Worm (Caenorhabditis elegans) whole organism, late embryonic: ENCODE results near the gene F21H7.5.

Source experiments
- C08G9.2 ChIP-seq: sonication (generic microtip); optimal IDR thresholded peaks from 2 replicates; lab custom pipeline; 2016; ENCODE audit warnings: mild to moderate bottlenecking, missing genetic modification characterization, moderate library complexity, missing compliant biosample characterization
- K09A11.1 ChIP-seq: sonication (generic microtip); optimal IDR thresholded peaks from 2 replicates; lab custom pipeline; 2017; ENCODE audit warnings: antibody characterized with exemption, mild to moderate bottlenecking, missing genetic modification characterization, missing compliant biosample characterization; ENCODE audit not compliant: insufficient read depth
- ama-1 ChIP-seq: fragments of 150-350 bp; optimal IDR thresholded peaks from 2 replicates; lab custom pipeline; 2014
- ceh-18 ChIP-seq: sonication (generic microtip); optimal IDR thresholded peaks from 2 replicates; lab custom pipeline; 2016; ENCODE audit warnings: missing genetic modification characterization, missing compliant biosample characterization
- ceh-22 ChIP-seq: sonication (generic microtip); optimal IDR thresholded peaks from 2 replicates; lab custom pipeline; 2017; ENCODE audit warnings: missing biosample characterization, missing genetic modification characterization
- ceh-24 ChIP-seq: sonication (generic microtip); optimal IDR thresholded peaks from 2 replicates; lab custom pipeline; 2016; ENCODE audit warnings: mild to moderate bottlenecking, missing genetic modification characterization, missing compliant biosample characterization
- ceh-34 ChIP-seq: sonication (generic microtip); optimal IDR thresholded peaks from 2 replicates; lab custom pipeline; 2016; ENCODE audit warnings: mild to moderate bottlenecking, missing genetic modification characterization, missing compliant biosample characterization
- ceh-48 ChIP-seq: sonication (generic microtip); optimal IDR thresholded peaks from 2 replicates; lab custom pipeline; 2016; ENCODE audit warnings: missing genetic modification characterization, inconsistent platforms, missing compliant biosample characterization
- ceh-9 ChIP-seq: sonication (generic microtip); optimal IDR thresholded peaks from 2 replicates; lab custom pipeline; 2016; ENCODE audit warnings: mild to moderate bottlenecking, missing genetic modification characterization, inconsistent platforms, missing compliant biosample characterization
- che-1 ChIP-seq: sonication (generic microtip); optimal IDR thresholded peaks from 2 replicates; lab custom pipeline; 2016; ENCODE audit warnings: mild to moderate bottlenecking, missing genetic modification characterization, missing compliant biosample characterization
- elt-2 ChIP-seq: sonication (generic microtip); optimal IDR thresholded peaks from 2 replicates; lab custom pipeline; 2016; ENCODE audit warnings: missing genetic modification reagents, missing genetic modification characterization, missing compliant biosample characterization
- ets-4 ChIP-seq: sonication (generic microtip); optimal IDR thresholded peaks from 2 replicates; lab custom pipeline; 2016; ENCODE audit warnings: missing genetic modification characterization, missing compliant biosample characterization
- eyg-1 ChIP-seq: sonication (generic microtip); optimal IDR thresholded peaks from 2 replicates; lab custom pipeline; 2016; ENCODE audit warnings: missing genotype, missing genetic modification characterization, missing compliant biosample characterization
- fax-1 ChIP-seq: sonication (generic microtip); optimal IDR thresholded peaks from 2 replicates; lab custom pipeline; 2016; ENCODE audit warnings: missing genotype, missing genetic modification characterization, missing compliant biosample characterization
- fkh-10 ChIP-seq: fragments of 150-350 bp; optimal IDR thresholded peaks from 2 replicates; lab custom pipeline; 2014; ENCODE audit warnings: missing biosample characterization, missing genetic modification reagents, missing genetic modification characterization
- gmeb-2 ChIP-seq: sonication (generic microtip); optimal IDR thresholded peaks from 2 replicates; lab custom pipeline; 2016; ENCODE audit warnings: missing genetic modification characterization, inconsistent platforms, missing compliant biosample characterization
- hlh-13 ChIP-seq: fragments of 200-800 bp; sonication (Bioruptor generic); optimal IDR thresholded peaks from 2 replicates; lab custom pipeline; 2018; ENCODE audit warnings: mild to moderate bottlenecking, missing genetic modification characterization, missing compliant biosample characterization
- hlh-15 ChIP-seq: sonication (generic microtip); optimal IDR thresholded peaks from 2 replicates; lab custom pipeline; 2016; ENCODE audit warnings: missing genetic modification characterization, missing compliant biosample characterization
- hlh-30 ChIP-seq: sonication (generic microtip); optimal IDR thresholded peaks from 2 replicates; lab custom pipeline; 2017; ENCODE audit warnings: antibody characterized with exemption, missing genetic modification characterization, missing compliant biosample characterization; ENCODE audit not compliant: insufficient read depth
- hlh-6 ChIP-seq: sonication (generic microtip); optimal IDR thresholded peaks from 2 replicates; lab custom pipeline; 2016; ENCODE audit warnings: missing genotype, missing genetic modification characterization, missing compliant biosample characterization
- hlh-8 ChIP-seq: sonication (generic microtip); optimal IDR thresholded peaks from 2 replicates; lab custom pipeline; 2016; ENCODE audit warnings: missing genotype, missing genetic modification characterization, missing compliant biosample characterization
- lim-6 ChIP-seq: sonication (generic microtip); optimal IDR thresholded peaks from 2 replicates; lab custom pipeline; 2016; ENCODE audit warnings: missing genetic modification characterization, missing compliant biosample characterization
- lin-11 ChIP-seq: fragments of 200-800 bp; sonication (Bioruptor generic); optimal IDR thresholded peaks from 2 replicates; lab custom pipeline; 2018; ENCODE audit warnings: mild to moderate bottlenecking, missing genetic modification characterization, missing compliant biosample characterization
- madf-2 ChIP-seq: sonication (generic microtip); optimal IDR thresholded peaks from 2 replicates; lab custom pipeline; 2017; ENCODE audit warnings: missing genetic modification characterization, missing compliant biosample characterization
- nfya-1 ChIP-seq: sonication (generic microtip); optimal IDR thresholded peaks from 2 replicates; lab custom pipeline; 2017; ENCODE audit warnings: missing genetic modification characterization, mild to moderate bottlenecking, missing compliant biosample characterization, antibody characterized with exemption, moderate library complexity
- npax-4 ChIP-seq: sonication (generic microtip); optimal IDR thresholded peaks from 2 replicates; lab custom pipeline; 2016; ENCODE audit warnings: missing genetic modification characterization, missing compliant biosample characterization
- pag-3 ChIP-seq: sonication (generic microtip); optimal IDR thresholded peaks from 2 replicates; lab custom pipeline; 2016; ENCODE audit warnings: missing compliant biosample characterization, missing genetic modification characterization, borderline replicate concordance
- pat-9 ChIP-seq: fragments of 200-800 bp; sonication (Bioruptor generic); optimal IDR thresholded peaks from 2 replicates; lab custom pipeline; 2018; ENCODE audit warnings: mild to moderate bottlenecking, missing genetic modification characterization, moderate library complexity, missing compliant biosample characterization
- pax-1 ChIP-seq: fragments of 150-350 bp; optimal IDR thresholded peaks from 2 replicates; lab custom pipeline; 2014; ENCODE audit warnings: missing biosample characterization, missing genetic modification characterization
- pqm-1 ChIP-seq: sonication (generic microtip); optimal IDR thresholded peaks from 2 replicates; lab custom pipeline; 2016; ENCODE audit warnings: missing genetic modification characterization, missing compliant biosample characterization
- rnt-1 ChIP-seq: sonication (generic microtip); optimal IDR thresholded peaks from 2 replicates; lab custom pipeline; 2016; ENCODE audit warnings: missing genetic modification characterization, missing compliant biosample characterization
- sox-2 ChIP-seq: fragments of 200-800 bp; sonication (Bioruptor generic); IDR thresholded peaks from 2 replicates; pipeline ENCODE4 v1.3.6; 2022; ENCODE audit warnings: missing genetic modification reagents, missing genetic modification characterization, missing compliant biosample characterization
- syd-9 ChIP-seq: sonication (generic microtip); optimal IDR thresholded peaks from 2 replicates; lab custom pipeline; 2016; ENCODE audit warnings: mild to moderate bottlenecking, missing genetic modification characterization, moderate library complexity, missing compliant biosample characterization
- tbx-7 ChIP-seq: sonication (generic microtip); optimal IDR thresholded peaks from 2 replicates; lab custom pipeline; 2016; ENCODE audit warnings: missing genotype, missing genetic modification characterization, missing compliant biosample characterization
- ttx-3 ChIP-seq: sonication (generic microtip); optimal IDR thresholded peaks from 2 replicates; lab custom pipeline; 2016; ENCODE audit warnings: missing genetic modification reagents, missing genetic modification characterization, missing compliant biosample characterization
- unc-3 ChIP-seq, 2 experiments: fragments of 200-800 bp in 1 of 2; sonication (Bioruptor generic) in 1 of 2; sonication (generic microtip) in 1 of 2; conservative IDR thresholded peaks in 1 of 2; optimal IDR thresholded peaks in 1 of 2; 2 replicates each; pipeline versions ENCODE4 v1.3.6 to Lab custom; 2016 to 2022; ENCODE audit warnings: missing compliant biosample characterization in 2 of 2, missing genetic modification characterization in 2 of 2, missing genetic modification reagents in 1 of 2
- unc-86 ChIP-seq: sonication (generic microtip); optimal IDR thresholded peaks from 2 replicates; lab custom pipeline; 2016; ENCODE audit warnings: missing genetic modification characterization, missing compliant biosample characterization

Gene F21H7.5

ce11 chrV:16233624-16234023 lies 3.7 kb upstream of the F21H7.5 start, which contains the start of gene clec-233:
Gene clec-233 (plus strand): TSS chrV:16233924.
- TF ChIP-seq K09A11.1 (tag; lab: Kevin White, UChicago) (no peak), ets-4 (tag; lab: Kevin White, UChicago) (no peak), ceh-22 (tag; lab: Kevin White, UChicago) (no peak), gmeb-2 (tag; lab: Kevin White, UChicago) (no peak), lin-11 (tag; lab: Kevin White, UChicago) (no peak), pag-3 (tag; lab: Kevin White, UChicago) (no peak), pax-1 (no peak), ceh-24 (tag; lab: Kevin White, UChicago) (no peak), hlh-30 (no peak), lim-6 (tag; lab: Kevin White, UChicago) (no peak), syd-9 (tag; lab: Kevin White, UChicago) (no peak), pqm-1 (no peak), npax-4 (tag; lab: Kevin White, UChicago) (no peak)
- TF ChIP-seq, all 69 proteins: peak for 0

- no peak for TF ChIP-seq eyg-1 (tag; lab: Kevin White, UChicago)
- TF ChIP-seq hlh-6 (tag; lab: Kevin White, UChicago), result no peak
- TF ChIP-seq npax-4 (tag; lab: Kevin White, UChicago), result no peak
- no peak for TF ChIP-seq fkh-10 (GFP tag; lab: Kevin White, UChicago)
- TF ChIP-seq ama-1 (lab: Kevin White, UChicago), result no peak
- no peak for TF ChIP-seq C08G9.2 (tag; lab: Kevin White, UChicago)
- no peak for TF ChIP-seq hlh-8 (tag; lab: Kevin White, UChicago)
- no peak for TF ChIP-seq ceh-34 (tag; lab: Kevin White, UChicago)
- no peak for TF ChIP-seq ceh-48 (tag; lab: Kevin White, UChicago)
- no peak for TF ChIP-seq nfya-1 (tag; lab: Kevin White, UChicago)
- TF ChIP-seq che-1, result no peak
- TF ChIP-seq elt-2 (tag; lab: Kevin White, UChicago), result no peak
- TF ChIP-seq pat-9, result no peak
- TF ChIP-seq ceh-24 (tag; lab: Kevin White, UChicago), result no peak
- no peak for TF ChIP-seq ceh-9
Measured at ce11 chrV:16235135-16235534, 2.2 kb upstream of the F21H7.5 start, which contains the start of gene F21H7.3. Gene F21H7.3 (minus strand): TSS chrV:16235235.

- TF ChIP-seq fax-1 (tag; lab: Kevin White, UChicago), result no peak
- no peak for TF ChIP-seq unc-3 (GFP tag; conservative IDR thresholded peaks at IDR 0.05; lab: Robert Waterston, UW)
- no peak for TF ChIP-seq unc-3 (tag; optimal IDR thresholded peaks at IDR 0.05; lab: Kevin White, UChicago)
- no peak for TF ChIP-seq pag-3 (tag; lab: Kevin White, UChicago)
- no peak for TF ChIP-seq fkh-10 (GFP tag; lab: Kevin White, UChicago)
- no peak for TF ChIP-seq rnt-1 (tag; lab: Kevin White, UChicago)
- no peak for TF ChIP-seq tbx-7 (tag; lab: Kevin White, UChicago)
- no peak for TF ChIP-seq ceh-24 (tag; lab: Kevin White, UChicago)
- TF ChIP-seq unc-86 (tag; lab: Kevin White, UChicago), result no peak
- no peak for TF ChIP-seq pqm-1
- no peak for TF ChIP-seq lin-11 (tag; lab: Kevin White, UChicago)
- TF ChIP-seq sox-2, result no peak
- no peak for TF ChIP-seq ceh-48 (tag; lab: Kevin White, UChicago)
- no peak for TF ChIP-seq ttx-3 (tag; lab: Kevin White, UChicago)
- no peak for TF ChIP-seq ceh-18 (tag; lab: Kevin White, UChicago)
- no peak for TF ChIP-seq hlh-13
- no peak for TF ChIP-seq hlh-8 (tag; lab: Kevin White, UChicago)
- no peak for TF ChIP-seq hlh-15 (tag; lab: Kevin White, UChicago)
- TF ChIP-seq madf-2, result no peak
- TF ChIP-seq eyg-1 (tag; lab: Kevin White, UChicago), result no peak
- TF ChIP-seq ceh-34 (tag; lab: Kevin White, UChicago), result no peak
Measured at ce11 chrV:16235647-16236046, 1.7 kb upstream of the F21H7.5 start, which contains the start of gene srh-98. Gene srh-98 (minus strand): TSS chrV:16235747.
